Fruit fly (Drosophila melanogaster) whole organism, embryonic: ENCODE data around the gene Cad96Cb.

Source experiments
- Aef1 ChIP-seq: fragments of 200-800 bp; sonication (Bioruptor generic); IDR thresholded peaks from 3 replicates; pipeline ENCODE4 v1.3.6; 2022; ENCODE audit warnings: missing biosample characterization, missing genetic modification characterization
- Atf6 ChIP-seq: fragments of 200-800 bp; sonication (Bioruptor generic); IDR thresholded peaks from 2 replicates; pipeline ENCODE4 v1.3.6; 2022; ENCODE audit warnings: missing biosample characterization, missing genetic modification characterization
- CG13296 ChIP-seq: fragments of 200-800 bp; sonication (Bioruptor generic); optimal IDR thresholded peaks from 3 replicates; lab custom pipeline; 2018; ENCODE audit warnings: missing biosample characterization, mild to moderate bottlenecking, missing genetic modification characterization
- CG15601 ChIP-seq: fragments of 200-800 bp; sonication (Bioruptor generic); optimal IDR thresholded peaks from 3 replicates; lab custom pipeline; 2019; ENCODE audit warnings: missing biosample characterization, mild to moderate bottlenecking, missing genetic modification characterization, moderate library complexity
- CG17361 ChIP-seq: fragments of 200-800 bp; sonication (Bioruptor generic); IDR thresholded peaks from 3 replicates; pipeline ENCODE4 v1.3.6; 2022; ENCODE audit warnings: missing biosample characterization, missing genetic modification characterization
- CG17612 ChIP-seq: fragments of 200-800 bp; sonication (Bioruptor generic); IDR thresholded peaks from 2 replicates; pipeline ENCODE4 v1.3.6; 2022; ENCODE audit warnings: missing biosample characterization, missing genetic modification characterization
- CG17802 ChIP-seq: fragments of 200-800 bp; sonication (Bioruptor generic); optimal IDR thresholded peaks from 2 replicates; lab custom pipeline; 2018; ENCODE audit warnings: missing biosample characterization, mild to moderate bottlenecking, missing genetic modification characterization, moderate library complexity
- CG1832 ChIP-seq: fragments of 200-800 bp; sonication (Bioruptor generic); optimal IDR thresholded peaks from 2 replicates; lab custom pipeline; 2017; ENCODE audit warnings: missing biosample characterization, mild to moderate bottlenecking, missing genetic modification characterization, inconsistent platforms
- CG4820 ChIP-seq: fragments of 200-800 bp; sonication (Bioruptor generic); optimal IDR thresholded peaks from 3 replicates; lab custom pipeline; 2016; ENCODE audit warnings: missing biosample characterization, missing genetic modification characterization
- CG5180 ChIP-seq: fragments of 200-800 bp; sonication (Bioruptor generic); optimal IDR thresholded peaks from 3 replicates; lab custom pipeline; 2017; ENCODE audit warnings: missing biosample characterization, missing genetic modification characterization, mild to moderate bottlenecking, moderate library complexity, missing genetic modification reagents
- CG7372 ChIP-seq: fragments of 200-800 bp; sonication (Bioruptor generic); IDR thresholded peaks from 2 replicates; pipeline ENCODE4 v1.3.6; 2022; ENCODE audit warnings: missing biosample characterization, missing genetic modification characterization
- CG7987 ChIP-seq: fragments of 200-800 bp; sonication (Bioruptor generic); optimal IDR thresholded peaks from 2 replicates; lab custom pipeline; 2018; ENCODE audit warnings: missing biosample characterization, mild to moderate bottlenecking, missing genetic modification characterization, moderate library complexity
- CG8388 ChIP-seq: fragments of 200-800 bp; sonication (Bioruptor generic); optimal IDR thresholded peaks from 2 replicates; lab custom pipeline; 2019; ENCODE audit warnings: missing biosample characterization, mild to moderate bottlenecking, missing genetic modification characterization, moderate library complexity
- CG9437 ChIP-seq: fragments of 200-800 bp; sonication (Bioruptor generic); optimal IDR thresholded peaks from 2 replicates; lab custom pipeline; 2018; ENCODE audit warnings: missing biosample characterization, mild to moderate bottlenecking, missing genetic modification characterization
- Doc3 ChIP-seq: fragments of 200-800 bp; sonication (Bioruptor generic); IDR thresholded peaks from 3 replicates; pipeline ENCODE4 v1.3.6; 2022; ENCODE audit warnings: missing biosample characterization, missing genetic modification characterization; ENCODE audit not compliant: partially characterized antibody
- E2f2 ChIP-seq: fragments of 200-800 bp; sonication (Bioruptor generic); IDR thresholded peaks from 2 replicates; pipeline ENCODE4 v1.3.6; 2022; ENCODE audit warnings: missing biosample characterization, missing genetic modification characterization
- Eip74EF ChIP-seq, 2 experiments: fragments of 200-800 bp in 1 of 2; fragments of >200 bp in 1 of 2; sonication (Bioruptor generic) in 1 of 2; optimal IDR thresholded peaks; 2 replicates each; lab custom pipeline; 2017 to 2019; ENCODE audit warnings: missing biosample characterization in 2 of 2, missing genetic modification characterization in 2 of 2, mild to moderate bottlenecking in 1 of 2, moderate library complexity in 1 of 2
- GATAe ChIP-seq: fragments of 200-800 bp; sonication (Bioruptor generic); conservative IDR thresholded peaks from 2 replicates; pipeline ENCODE4 v1.3.6; 2022; ENCODE audit warnings: missing biosample characterization, missing genetic modification characterization
- Jarid2 ChIP-seq: fragments of 200-800 bp; sonication (Bioruptor generic); optimal IDR thresholded peaks from 3 replicates; lab custom pipeline; 2017; ENCODE audit warnings: mild to moderate bottlenecking, missing biosample characterization, missing genetic modification reagents, missing genetic modification characterization
- Kr ChIP-seq: fragments of 200-800 bp; sonication (Bioruptor generic); optimal IDR thresholded peaks from 2 replicates; lab custom pipeline; 2017; ENCODE audit warnings: missing biosample characterization, mild to moderate bottlenecking, missing genetic modification characterization
- Oaz ChIP-seq: fragments of 200-800 bp; sonication (Bioruptor generic); IDR thresholded peaks from 2 replicates; pipeline ENCODE4 v1.3.6; 2022; ENCODE audit warnings: missing biosample characterization, missing genetic modification characterization
- Ravus ChIP-seq: fragments of 200-800 bp; sonication (Bioruptor generic); IDR thresholded peaks from 2 replicates; pipeline ENCODE4 v1.3.6; 2022; ENCODE audit warnings: missing biosample characterization, missing genetic modification characterization
- Sox100B ChIP-seq: fragments of 200-800 bp; sonication (Bioruptor generic); optimal IDR thresholded peaks from 3 replicates; lab custom pipeline; 2018; ENCODE audit warnings: missing biosample characterization, mild to moderate bottlenecking, missing genetic modification characterization
- Spps ChIP-seq: fragments of 200-800 bp; sonication (Bioruptor generic); optimal IDR thresholded peaks from 2 replicates; lab custom pipeline; 2018; ENCODE audit warnings: missing biosample characterization, mild to moderate bottlenecking, missing genetic modification characterization
- btn ChIP-seq: fragments of 200-800 bp; sonication (Bioruptor generic); optimal IDR thresholded peaks from 2 replicates; lab custom pipeline; 2016; ENCODE audit warnings: missing biosample characterization, missing genetic modification characterization
- chinmo ChIP-seq: fragments of 200-800 bp; sonication (Bioruptor generic); IDR thresholded peaks from 4 replicates; pipeline ENCODE4 v1.3.6; 2022; ENCODE audit warnings: missing biosample characterization, missing genetic modification characterization; ENCODE audit not compliant: partially characterized antibody
- corto ChIP-seq: fragments of 200-800 bp; sonication (Bioruptor generic); optimal IDR thresholded peaks from 2 replicates; lab custom pipeline; 2016; ENCODE audit warnings: missing biosample characterization, mild to moderate bottlenecking, missing genetic modification characterization, moderate library complexity
- cwo ChIP-seq: fragments of 200-800 bp; sonication (Bioruptor generic); optimal IDR thresholded peaks from 3 replicates; lab custom pipeline; 2017; ENCODE audit warnings: missing biosample characterization, missing genetic modification characterization, mild to moderate bottlenecking, moderate library complexity, missing genetic modification reagents
- esg ChIP-seq: fragments of 200-800 bp; sonication (Bioruptor generic); conservative IDR thresholded peaks from 2 replicates; pipeline ENCODE4 v1.3.6; 2022; ENCODE audit warnings: missing biosample characterization, missing genetic modification characterization
- hb ChIP-seq: fragments of 200-800 bp; sonication (Bioruptor generic); IDR thresholded peaks from 3 replicates; pipeline ENCODE4 v1.3.6; 2022; ENCODE audit warnings: missing biosample characterization, missing genetic modification characterization; ENCODE audit not compliant: partially characterized antibody
- nom ChIP-seq: fragments of 200-800 bp; sonication (Bioruptor generic); optimal IDR thresholded peaks from 2 replicates; lab custom pipeline; 2017; ENCODE audit warnings: missing biosample characterization, missing genetic modification characterization, mild to moderate bottlenecking, moderate library complexity, missing genetic modification reagents
- pum ChIP-seq: fragments of 200-800 bp; sonication (Bioruptor generic); optimal IDR thresholded peaks from 2 replicates; lab custom pipeline; 2016; ENCODE audit warnings: missing biosample characterization, missing genetic modification characterization
- sens-2 ChIP-seq: fragments of 200-800 bp; sonication (Bioruptor generic); IDR thresholded peaks from 2 replicates; pipeline ENCODE4 v1.3.6; 2022; ENCODE audit warnings: missing biosample characterization, missing genetic modification characterization
- shn ChIP-seq: fragments of 200-800 bp; sonication (Bioruptor generic); optimal IDR thresholded peaks from 3 replicates; lab custom pipeline; 2016; ENCODE audit warnings: missing biosample characterization, missing genetic modification characterization
- stc ChIP-seq: fragments of 200-800 bp; sonication (Bioruptor generic); IDR thresholded peaks from 2 replicates; pipeline ENCODE4 v1.3.6; 2022; ENCODE audit warnings: missing biosample characterization, missing genetic modification characterization
- sug ChIP-seq: fragments of 200-800 bp; optimal IDR thresholded peaks from 2 replicates; lab custom pipeline; 2019; ENCODE audit warnings: missing biosample characterization, mild to moderate bottlenecking, missing genetic modification characterization, moderate library complexity
- vnd ChIP-seq: fragments of 200-800 bp; sonication (Bioruptor generic); IDR thresholded peaks from 3 replicates; pipeline ENCODE4 v1.3.6; 2022; ENCODE audit warnings: missing biosample characterization, missing genetic modification characterization; ENCODE audit not compliant: partially characterized antibody
- wek ChIP-seq: fragments of 200-800 bp; sonication (Bioruptor generic); optimal IDR thresholded peaks from 3 replicates; lab custom pipeline; 2018; ENCODE audit warnings: missing biosample characterization, mild to moderate bottlenecking, missing genetic modification characterization, moderate library complexity

The Cad96Cb gene

DNA sequence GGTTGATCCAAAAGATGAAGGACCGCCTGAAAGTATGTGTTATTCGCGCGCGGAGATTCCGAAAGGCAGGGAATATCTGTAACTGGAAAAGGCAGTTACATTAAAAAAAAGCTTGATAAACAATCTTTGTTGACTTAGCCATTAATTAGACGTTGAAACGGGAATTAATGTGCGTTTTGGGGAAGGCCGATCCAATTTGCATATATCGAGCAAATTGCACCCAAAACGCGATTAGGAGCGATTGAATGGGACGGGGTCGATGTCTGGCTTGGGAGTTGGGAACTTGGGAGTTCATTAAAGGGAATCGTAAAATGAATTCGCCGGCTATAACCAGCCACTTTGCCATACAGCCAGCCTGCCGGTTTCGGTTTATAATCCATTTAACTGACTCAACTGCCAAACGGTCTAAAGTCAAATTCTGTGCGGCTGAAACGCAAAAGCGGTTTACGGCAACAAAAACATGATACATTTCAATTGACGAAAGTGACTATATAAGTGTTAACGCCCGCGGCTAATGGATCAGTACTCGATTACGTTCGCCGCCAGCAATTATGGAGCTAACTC, 9.5 kb upstream of the Cad96Cb start, which contains the start of gene CG11854:
TSS of gene CG11854 (plus strand) at position 514 of the 564 bp plus-strand sequence.
- no peak for TF ChIP-seq CG7372 (GFP tag; lab: Robert Waterston, UW)
- no peak for TF ChIP-seq CG15601 (tag; lab: Kevin White, UChicago)
- TF ChIP-seq Spps (tag; lab: Kevin White, UChicago), result no peak
- no peak for TF ChIP-seq wek (GFP tag; lab: Kevin White, UChicago)
- TF ChIP-seq vnd (GFP tag; lab: Robert Waterston, UW), result no peak
- no peak for TF ChIP-seq CG17802 (tag; lab: Kevin White, UChicago)
- TF ChIP-seq CG4820, result no peak
- no peak for TF ChIP-seq CG13296 (GFP tag; lab: Kevin White, UChicago)
- no peak for TF ChIP-seq CG5180 (GFP tag; lab: Kevin White, UChicago)
- TF ChIP-seq, all 482 proteins: peak for 0

DNA sequence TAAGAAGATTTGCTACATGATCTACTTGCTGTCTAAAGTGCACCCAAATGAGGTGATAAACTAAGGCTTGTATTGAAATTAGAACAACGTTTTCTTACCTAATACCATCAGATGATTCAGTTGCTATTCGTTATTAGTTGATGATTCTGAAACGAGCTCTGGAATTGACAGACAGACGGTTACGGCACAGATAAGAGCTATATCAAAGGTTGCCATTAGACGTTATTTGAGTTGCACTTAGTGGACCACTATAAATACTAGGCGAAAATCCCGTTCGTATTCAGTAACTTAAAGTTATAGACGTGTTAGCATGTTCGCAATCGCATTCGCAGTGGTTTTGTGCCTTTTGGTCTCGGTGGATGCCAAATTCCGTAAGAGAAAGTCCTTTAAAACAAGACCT, 7.8 kb upstream of the Cad96Cb start, which contains the start of gene to:
TSS of gene to (plus strand) at position 301 of the 400 bp plus-strand sequence.
- no peak for TF ChIP-seq stc (GFP tag; lab: Robert Waterston, UW)
- TF ChIP-seq shn, result no peak
- no peak for TF ChIP-seq pum (GFP tag; lab: Kevin White, UChicago)
- no peak for TF ChIP-seq CG1832 (GFP tag; lab: Kevin White, UChicago)
- no peak for TF ChIP-seq Kr (GFP tag; lab: Kevin White, UChicago)
- no peak for TF ChIP-seq CG17361 (GFP tag; lab: Robert Waterston, UW)
- no peak for TF ChIP-seq CG17612 (GFP tag; lab: Robert Waterston, UW)
- no peak for TF ChIP-seq CG7987 (GFP tag; lab: Kevin White, UChicago)
- no peak for TF ChIP-seq CG9437 (GFP tag; lab: Kevin White, UChicago)
- TF ChIP-seq Jarid2 (GFP tag; lab: Kevin White, UChicago), result no peak

DNA sequence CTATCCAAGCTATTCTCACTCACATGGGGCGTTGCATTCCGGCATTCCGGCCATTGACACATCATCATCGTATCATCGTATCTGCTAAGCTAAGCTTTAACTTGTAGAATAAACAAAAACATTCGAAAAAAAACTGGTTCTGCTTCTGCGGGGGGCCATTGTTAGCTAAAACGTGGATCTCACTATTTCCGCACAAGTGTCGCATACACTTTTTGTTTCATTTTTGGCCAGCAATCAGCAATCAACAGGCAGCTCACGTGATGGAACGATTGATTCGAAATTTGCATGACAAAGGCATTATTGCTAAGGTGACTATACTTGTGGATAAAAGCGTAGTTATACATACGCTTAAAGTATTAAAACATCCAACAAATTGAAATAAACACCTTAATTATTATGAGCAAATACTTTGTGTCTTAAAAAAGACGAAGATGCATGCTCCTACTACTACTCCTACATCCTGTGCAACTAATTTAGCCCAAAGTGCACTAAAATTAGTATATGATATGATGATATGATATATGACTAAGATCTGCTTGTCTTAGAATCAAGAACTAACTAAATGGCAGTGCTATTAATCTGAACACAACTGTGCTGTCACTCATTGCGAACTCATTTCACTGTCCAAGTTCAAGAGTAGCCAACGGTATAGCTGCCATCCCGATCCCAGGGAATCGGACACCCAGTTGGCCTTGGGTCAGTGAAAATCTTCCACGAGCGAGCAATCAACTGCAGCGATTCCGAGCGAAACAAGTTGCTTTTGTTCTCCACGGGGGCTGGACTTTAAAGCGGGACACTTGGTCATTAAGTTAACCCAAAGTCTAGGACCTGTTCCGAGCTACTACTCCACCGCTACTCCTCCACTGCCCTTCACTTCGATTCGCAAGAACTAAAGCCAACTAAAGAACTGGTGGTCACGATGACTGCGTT, 6.9 kb upstream of the Cad96Cb start:
- TF ChIP-seq Oaz, result no peak
- TF ChIP-seq sug, result peak; percentile 84
- no peak for TF ChIP-seq hb (GFP tag; lab: Robert Waterston, UW)
- TF ChIP-seq Eip74EF (GFP tag; optimal IDR thresholded peaks at IDR 0.05; lab: Kevin White, UChicago), result peak in 1 of 2 experiments; percentile 10
- TF ChIP-seq Ravus (GFP tag; lab: Robert Waterston, UW), result no peak
- no peak for TF ChIP-seq Aef1 (GFP tag; lab: Robert Waterston, UW)
- no peak for TF ChIP-seq sens-2 (GFP tag; lab: Robert Waterston, UW)
- TF ChIP-seq esg (GFP tag; lab: Robert Waterston, UW), result no peak
- TF ChIP-seq Doc3, result no peak
- no peak for TF ChIP-seq btn (GFP tag; lab: Kevin White, UChicago)
- TF ChIP-seq Sox100B (GFP tag; lab: Kevin White, UChicago), result no peak
- TF ChIP-seq E2f2 (GFP tag; lab: Robert Waterston, UW), result no peak
- no peak for TF ChIP-seq corto (GFP tag; lab: Kevin White, UChicago)
- TF ChIP-seq Atf6 (GFP tag; lab: Robert Waterston, UW), result 0 out of 2 replicates have a peak, but pooled peaks have one; percentile 11
- no peak for TF ChIP-seq GATAe (GFP tag; lab: Robert Waterston, UW)
- TF ChIP-seq nom (GFP tag; lab: Kevin White, UChicago), result peak; percentile 46
- no peak for TF ChIP-seq CG8388
- peak; percentile 64 for TF ChIP-seq cwo (GFP tag; lab: Kevin White, UChicago)
- TF ChIP-seq chinmo (GFP tag; lab: Robert Waterston, UW), result 0 out of 4 replicates have a peak, but pooled peaks have one; percentile 44
